Fruit fly (Drosophila melanogaster) whole organism, wandering third instar larva: Measurements from ENCODE around the gene CG42714.

Experiments used
- Abd-B ChIP-seq: fragments of >200 bp; optimal IDR thresholded peaks from 2 replicates; lab custom pipeline; 2017; ENCODE audit warnings: missing biosample characterization, missing genetic modification characterization
- CG32264 ChIP-seq: fragments of 200-800 bp; sonication (Bioruptor generic); optimal IDR thresholded peaks from 2 replicates; lab custom pipeline; 2016; ENCODE audit warnings: missing biosample characterization, missing genetic modification characterization
- CG9705 ChIP-seq: fragments of 200-800 bp; sonication (Bioruptor generic); optimal IDR thresholded peaks from 2 replicates; lab custom pipeline; 2018; ENCODE audit warnings: missing biosample characterization, mild to moderate bottlenecking, missing genetic modification characterization
- CrebA ChIP-seq: fragments of 200-800 bp; sonication (Bioruptor generic); optimal IDR thresholded peaks from 2 replicates; lab custom pipeline; 2016; ENCODE audit warnings: missing biosample characterization, mild to moderate bottlenecking, missing genetic modification characterization, borderline replicate concordance
- Dfd ChIP-seq: fragments of >200 bp; optimal IDR thresholded peaks from 2 replicates; lab custom pipeline; 2017; ENCODE audit warnings: missing biosample characterization, missing genetic modification characterization
- Dif ChIP-seq: fragments of 200-275, 200-300 bp; sonication (Bioruptor generic); optimal IDR thresholded peaks from 2 replicates; lab custom pipeline; 2018; ENCODE audit warnings: missing biosample characterization, missing genetic modification characterization; ENCODE audit not compliant: partially characterized antibody
- GATAd ChIP-seq: sonication (Bioruptor generic); optimal IDR thresholded peaks from 2 replicates; lab custom pipeline; 2016; ENCODE audit warnings: missing biosample characterization, missing genetic modification characterization
- HLH106 ChIP-seq: fragments of 200-800 bp; optimal IDR thresholded peaks from 3 replicates; lab custom pipeline; 2019; ENCODE audit warnings: missing biosample characterization, mild to moderate bottlenecking, missing genetic modification characterization, moderate library complexity
- Hnf4 ChIP-seq: fragments of 200-800 bp; sonication (Bioruptor generic); optimal IDR thresholded peaks from 2 replicates; lab custom pipeline; 2016; ENCODE audit warnings: missing biosample characterization, mild to moderate bottlenecking, missing genetic modification characterization
- Hr83 ChIP-seq: fragments of 200-300 bp; sonication (Bioruptor generic); optimal IDR thresholded peaks from 2 replicates; lab custom pipeline; 2016; ENCODE audit warnings: missing biosample characterization, mild to moderate bottlenecking, missing genetic modification characterization, moderate library complexity; ENCODE audit not compliant: poor library complexity, severe bottlenecking
- Jra ChIP-seq: sonication (Bioruptor generic); optimal IDR thresholded peaks from 2 replicates; lab custom pipeline; 2016; ENCODE audit warnings: missing biosample characterization, missing genetic modification characterization
- Mio ChIP-seq: sonication (Bioruptor generic); optimal IDR thresholded peaks from 2 replicates; lab custom pipeline; 2016; ENCODE audit warnings: missing biosample characterization, missing genetic modification characterization
- Myc ChIP-seq: fragments of >200 bp; optimal IDR thresholded peaks from 2 replicates; lab custom pipeline; 2017
- N ChIP-seq: fragments of >200 bp; optimal IDR thresholded peaks from 2 replicates; lab custom pipeline; 2018; ENCODE audit warnings: missing biosample characterization, missing external identifiers, missing genetic modification characterization
- OdsH ChIP-seq: fragments of 200-800 bp; sonication (Bioruptor generic); optimal IDR thresholded peaks from 2 replicates; lab custom pipeline; 2016; ENCODE audit warnings: missing biosample characterization, mild to moderate bottlenecking, missing genetic modification characterization
- Rel ChIP-seq, 2 experiments: fragments of 200-800 bp; sonication (Bioruptor generic) in 1 of 2; optimal IDR thresholded peaks; 2 replicates in 1 of 2; 3 replicates in 1 of 2; lab custom pipeline; 2016 to 2019; ENCODE audit warnings: mild to moderate bottlenecking in 2 of 2, missing biosample characterization in 2 of 2, missing genetic modification characterization in 2 of 2, moderate library complexity in 1 of 2
- Sp1 ChIP-seq: fragments of 200-800 bp; sonication (Bioruptor generic); optimal IDR thresholded peaks from 3 replicates; lab custom pipeline; 2019; ENCODE audit warnings: missing biosample characterization, mild to moderate bottlenecking, missing genetic modification characterization, moderate library complexity
- br ChIP-seq: fragments of 200-800 bp; sonication (Bioruptor generic); optimal IDR thresholded peaks from 2 replicates; lab custom pipeline; 2016; ENCODE audit warnings: missing biosample characterization, missing genetic modification characterization
- brk ChIP-seq: fragments of 200-800 bp; sonication (Bioruptor generic); optimal IDR thresholded peaks from 2 replicates; lab custom pipeline; 2016; ENCODE audit warnings: missing biosample characterization, mild to moderate bottlenecking, missing genetic modification characterization
- dl ChIP-seq, 2 experiments: fragments of 175-275, 200-275 bp in 1 of 2; fragments of 200-275 bp in 1 of 2; sonication (Bioruptor generic); optimal IDR thresholded peaks; lab custom pipeline; 2018; ENCODE audit warnings: mild to moderate bottlenecking in 2 of 2, missing biosample characterization in 2 of 2, missing genetic modification characterization in 2 of 2, moderate library complexity in 2 of 2; ENCODE audit not compliant: partially characterized antibody in 2 of 2, insufficient read depth in 1 of 2
- dmrt93B ChIP-seq: fragments of 200-800 bp; sonication (Bioruptor generic); optimal IDR thresholded peaks from 2 replicates; lab custom pipeline; 2018; ENCODE audit warnings: missing biosample characterization, mild to moderate bottlenecking, missing genetic modification characterization
- ey ChIP-seq: fragments of 200-800 bp; sonication (Bioruptor generic); optimal IDR thresholded peaks from 2 replicates; lab custom pipeline; 2016; ENCODE audit warnings: missing biosample characterization, missing genetic modification characterization
- foxo ChIP-seq, 2 experiments: fragments of 200-800 bp; sonication (Bioruptor generic); optimal IDR thresholded peaks; 2 replicates in 1 of 2; 3 replicates in 1 of 2; lab custom pipeline; 2016 to 2017; ENCODE audit warnings: missing biosample characterization in 2 of 2, missing genetic modification characterization in 2 of 2
- fru ChIP-seq: fragments of 200-800 bp; sonication (Bioruptor generic); optimal IDR thresholded peaks from 3 replicates; lab custom pipeline; 2016; ENCODE audit warnings: missing biosample characterization, mild to moderate bottlenecking, missing genetic modification characterization
- h ChIP-seq: fragments of 200-800 bp; sonication (Bioruptor generic); optimal IDR thresholded peaks from 3 replicates; lab custom pipeline; 2016; ENCODE audit warnings: missing biosample characterization, mild to moderate bottlenecking, missing genetic modification characterization
- jim ChIP-seq: fragments of 175-275, 200-325 bp; sonication (Bioruptor generic); optimal IDR thresholded peaks from 2 replicates; lab custom pipeline; 2016; ENCODE audit warnings: missing biosample characterization, mild to moderate bottlenecking, missing genetic modification characterization
- psq ChIP-seq: fragments of 200-800 bp; sonication (Bioruptor generic); optimal IDR thresholded peaks from 3 replicates; lab custom pipeline; 2017; ENCODE audit warnings: missing biosample characterization, mild to moderate bottlenecking, missing genetic modification characterization, moderate library complexity
- rgr ChIP-seq: fragments of 200-800 bp; sonication (Bioruptor generic); optimal IDR thresholded peaks from 3 replicates; lab custom pipeline; 2016; ENCODE audit warnings: missing biosample characterization, mild to moderate bottlenecking, missing genetic modification characterization
- sage ChIP-seq: fragments of 200-800 bp; sonication (Bioruptor generic); optimal IDR thresholded peaks from 2 replicates; lab custom pipeline; 2016; ENCODE audit warnings: missing biosample characterization, mild to moderate bottlenecking, missing genetic modification characterization
- sv ChIP-seq: fragments of 200-800 bp; sonication (Bioruptor generic); optimal IDR thresholded peaks from 3 replicates; lab custom pipeline; 2016; ENCODE audit warnings: missing biosample characterization, missing genetic modification characterization
- tai ChIP-seq: sonication (Bioruptor generic); optimal IDR thresholded peaks from 2 replicates; lab custom pipeline; 2016; ENCODE audit warnings: missing biosample characterization, missing genetic modification characterization
- usp ChIP-seq: fragments of >200 bp; optimal IDR thresholded peaks from 2 replicates; lab custom pipeline; 2017; ENCODE audit warnings: missing biosample characterization, missing genetic modification characterization

The CG42714 gene

DNA sequence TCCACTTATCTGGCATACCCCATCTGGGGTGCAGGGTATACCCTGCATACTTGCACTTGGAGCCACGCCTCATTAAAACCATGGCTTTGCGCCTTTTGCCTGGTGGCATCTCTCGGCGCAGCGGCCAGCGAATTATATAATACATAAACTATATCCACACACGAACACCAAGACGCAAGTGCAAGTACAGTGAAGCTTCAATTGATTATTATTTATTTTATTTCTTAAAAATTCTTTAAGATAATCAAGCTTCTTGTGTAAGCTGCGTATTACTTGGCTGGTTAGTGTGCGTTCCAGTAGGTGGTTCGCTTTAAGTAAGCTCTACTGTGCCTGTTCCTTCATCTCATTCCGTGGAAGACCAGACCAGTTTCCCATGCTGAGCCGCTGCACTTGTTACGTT, 32.5 kb upstream of the CG42714 start (continued):
- no peak for TF ChIP-seq tai (GFP tag; lab: Kevin White, UChicago)
- no peak for TF ChIP-seq Rel (GFP tag; optimal IDR thresholded peaks at IDR 0.05; lab: Kevin White, UChicago)
- TF ChIP-seq Rel (tag; optimal IDR thresholded peaks at IDR 0.05; lab: Kevin White, UChicago), result no peak
- no peak for TF ChIP-seq CrebA (GFP tag; lab: Kevin White, UChicago)
- TF ChIP-seq OdsH (GFP tag; lab: Kevin White, UChicago), result peak; percentile 53
- peak in 1 of 2 experiments; percentile 53 for TF ChIP-seq foxo (GFP tag; optimal IDR thresholded peaks at IDR 0.05; lab: Kevin White, UChicago)
- peak; percentile 48 for TF ChIP-seq rgr
- TF ChIP-seq h, result peak; percentile 66
- TF ChIP-seq br (GFP tag; lab: Kevin White, UChicago), result peak; percentile 21
- TF ChIP-seq Sp1 (GFP tag; lab: Kevin White, UChicago), result peak; percentile 17
- no peak for TF ChIP-seq Dfd (GFP tag; lab: Kevin White, UChicago)

DNA sequence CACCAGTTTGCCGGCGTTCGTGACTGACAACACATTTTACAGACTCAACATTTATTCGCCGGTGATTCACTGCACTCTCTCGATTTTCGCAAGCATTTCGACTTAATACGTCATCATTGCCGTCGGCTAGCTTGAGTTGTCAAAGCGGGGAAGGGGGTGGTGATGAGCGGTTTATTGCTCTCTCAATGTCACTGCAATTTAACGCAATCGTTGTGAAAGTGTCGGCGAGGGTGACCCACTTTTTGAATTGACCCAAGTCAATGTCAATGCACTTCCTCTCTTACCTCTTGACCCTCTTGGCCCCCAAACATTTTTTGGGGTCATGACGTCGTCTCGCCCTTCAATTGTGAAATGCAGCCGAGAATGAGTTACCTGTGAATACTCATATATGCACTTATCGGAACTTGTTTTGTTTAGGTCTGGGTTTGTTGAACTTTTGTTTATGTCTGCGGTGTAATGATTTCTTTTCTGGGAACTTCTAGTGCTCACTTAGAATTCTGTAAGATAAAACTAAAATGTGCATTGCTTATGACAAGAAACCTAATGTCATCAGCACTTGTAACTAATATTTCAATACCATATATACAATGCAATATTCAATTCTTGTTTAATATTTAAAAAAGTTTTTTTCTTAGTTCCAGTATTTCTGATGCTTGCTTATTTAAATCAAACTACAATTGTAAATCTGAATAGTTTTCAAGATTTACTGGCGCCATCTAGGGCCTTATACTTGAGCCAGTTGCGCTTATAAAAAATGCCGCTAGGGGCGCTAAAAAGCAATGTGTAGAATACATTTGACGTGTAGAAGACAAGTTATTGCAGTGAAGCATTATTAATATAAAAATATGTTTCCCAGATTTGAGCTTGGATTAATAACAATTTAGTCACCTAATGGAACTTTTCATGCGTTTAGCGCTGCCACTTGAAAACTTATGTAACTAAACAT, 30.3 kb upstream of the CG42714 start:
- TF ChIP-seq Hnf4 (GFP tag; lab: Kevin White, UChicago), result peak; percentile 39
- TF ChIP-seq Jra (GFP tag; lab: Kevin White, UChicago), result no peak
- TF ChIP-seq h, result peak; percentile 27
- peak; percentile 6 for TF ChIP-seq dmrt93B (GFP tag; lab: Kevin White, UChicago)
- TF ChIP-seq Sp1 (GFP tag; lab: Kevin White, UChicago), result no peak
- peak; percentile 74 for TF ChIP-seq Myc (lab: Kevin White, UChicago)
- TF ChIP-seq ey (GFP tag; lab: Kevin White, UChicago), result peak; percentile 5
- no peak for TF ChIP-seq GATAd (GFP tag; lab: Kevin White, UChicago)
- peak; percentile 27 for TF ChIP-seq brk (GFP tag; lab: Kevin White, UChicago)
- peak; percentile 29 for TF ChIP-seq rgr
- no peak for TF ChIP-seq N
- peak; percentile 68 for TF ChIP-seq Hr83 (GFP tag; lab: Kevin White, UChicago)
- peak; percentile 28 for TF ChIP-seq fru (GFP tag; lab: Kevin White, UChicago)
- TF ChIP-seq CG32264 (GFP tag; lab: Kevin White, UChicago), result no peak
- no peak for TF ChIP-seq usp (GFP tag; lab: Kevin White, UChicago)
- TF ChIP-seq tai (GFP tag; lab: Kevin White, UChicago), result peak; percentile 61
- TF ChIP-seq HLH106 (tag; lab: Kevin White, UChicago), result peak; percentile 38
- TF ChIP-seq br (GFP tag; lab: Kevin White, UChicago), result peak; percentile 25
- TF ChIP-seq Dif, result no peak
- no peak for TF ChIP-seq jim (GFP tag; lab: Kevin White, UChicago)
- TF ChIP-seq foxo (GFP tag; optimal IDR thresholded peaks at IDR 0.05; lab: Kevin White, UChicago), result peak in 1 of 2 experiments; percentile 39
- TF ChIP-seq CrebA (GFP tag; lab: Kevin White, UChicago), result no peak
- no peak for TF ChIP-seq sv

DNA sequence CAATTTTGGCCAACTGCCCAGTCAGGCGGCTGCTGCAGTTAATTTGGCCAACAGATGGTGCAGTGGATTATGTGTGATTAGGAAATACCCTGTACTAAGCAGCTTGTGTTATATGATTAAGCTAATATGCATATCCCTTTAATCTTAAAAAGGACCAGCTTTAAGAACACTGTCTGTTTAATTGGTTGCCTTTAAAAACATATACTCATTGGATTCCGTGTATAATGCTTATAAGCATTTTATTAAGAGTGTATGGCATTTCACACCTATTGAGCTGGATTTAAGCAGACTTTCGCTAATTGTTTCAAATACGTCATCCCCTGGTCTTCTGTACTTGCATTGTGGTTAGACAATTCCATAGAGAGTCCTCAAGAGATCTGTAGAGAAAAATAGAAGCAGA, 29.6 kb upstream of the CG42714 start:
- TF ChIP-seq Mio (GFP tag; lab: Kevin White, UChicago) (no peak), sage (GFP tag; lab: Kevin White, UChicago) (no peak), dl (GFP tag; optimal IDR thresholded peaks at IDR 0.05; lab: Kevin White, UChicago; ENCODE audit: insufficient read depth in 1 of 2, partially characterized antibody in 2 of 2) (no peak), CG9705 (GFP tag; lab: Kevin White, UChicago) (no peak), psq (no peak), GATAd (GFP tag; lab: Kevin White, UChicago) (no peak), Dfd (GFP tag; lab: Kevin White, UChicago) (no peak), sv (no peak), tai (GFP tag; lab: Kevin White, UChicago) (no peak), Abd-B (no peak), Hnf4 (GFP tag; lab: Kevin White, UChicago) (no peak)
